Worm (Caenorhabditis elegans) whole organism, L4 larva: ENCODE data around the gene K10D11.2.

Experiments used
- F10B5.3 ChIP-seq: sonication (generic microtip); optimal IDR thresholded peaks from 2 replicates; lab custom pipeline; 2016; ENCODE audit warnings: mild to moderate bottlenecking, missing genetic modification characterization, missing compliant biosample characterization
- F26F4.8 ChIP-seq: fragments of 200-800 bp; sonication (Bioruptor generic); conservative IDR thresholded peaks from 2 replicates; pipeline ENCODE4 v1.3.6; 2022; ENCODE audit warnings: missing genetic modification characterization, missing compliant biosample characterization
- Y105C5A.15 ChIP-seq: fragments of 200-800 bp; sonication (Bioruptor generic); IDR thresholded peaks from 2 replicates; pipeline ENCODE4 v1.3.6; 2022; ENCODE audit warnings: missing genetic modification characterization, missing compliant biosample characterization
- Y48G9A.11 ChIP-seq: fragments of 200-800 bp; sonication (Bioruptor generic); IDR thresholded peaks from 2 replicates; pipeline ENCODE4 v1.3.6; 2022; ENCODE audit warnings: missing genetic modification reagents, missing genetic modification characterization, missing compliant biosample characterization
- Y5F2A.4 ChIP-seq: fragments of 200-800 bp; sonication (Bioruptor generic); optimal IDR thresholded peaks from 2 replicates; lab custom pipeline; 2018; ENCODE audit warnings: mild to moderate bottlenecking, missing genetic modification characterization, missing compliant biosample characterization
- Y75B8A.6 ChIP-seq: fragments of 200-800 bp; sonication (Bioruptor generic); IDR thresholded peaks from 2 replicates; pipeline ENCODE4 v1.3.6; 2022; ENCODE audit warnings: missing genetic modification reagents, missing genetic modification characterization, missing compliant biosample characterization
- ZK337.2 ChIP-seq: fragments of 200-800 bp; sonication (Bioruptor generic); IDR thresholded peaks from 2 replicates; pipeline ENCODE4 v1.3.6; 2022; ENCODE audit warnings: missing genetic modification reagents, missing genetic modification characterization, missing compliant biosample characterization
- ZK546.5 ChIP-seq, 2 experiments: sonication (generic microtip); optimal IDR thresholded peaks; 2 replicates each; lab custom pipeline; 2017; ENCODE audit warnings: missing biosample characterization in 2 of 2, missing genetic modification characterization in 2 of 2
- aha-1 ChIP-seq: fragments of 150-350 bp; peaks from one replicate; lab custom pipeline; 2014; ENCODE audit warnings: missing biosample characterization, missing genetic modification characterization
- arid-1 ChIP-seq: fragments of 200-800 bp; sonication (Bioruptor generic); conservative IDR thresholded peaks from 2 replicates; pipeline ENCODE4 v1.3.6; 2022; ENCODE audit warnings: missing genetic modification reagents, missing genetic modification characterization, missing compliant biosample characterization
- ceh-28 ChIP-seq: fragments of 150-350 bp; optimal IDR thresholded peaks from 2 replicates; lab custom pipeline; 2014; ENCODE audit warnings: missing biosample characterization, missing genetic modification reagents, missing genetic modification characterization
- ceh-32 ChIP-seq: sonication (generic microtip); optimal IDR thresholded peaks from 2 replicates; lab custom pipeline; 2016; ENCODE audit warnings: mild to moderate bottlenecking, missing genetic modification characterization, missing compliant biosample characterization; ENCODE audit not compliant: poor library complexity
- ceh-44 ChIP-seq: fragments of 200-800 bp; sonication (Bioruptor generic); IDR thresholded peaks from 2 replicates; pipeline ENCODE4 v1.3.6; 2022; ENCODE audit warnings: missing genetic modification reagents, missing genetic modification characterization, missing compliant biosample characterization
- ceh-82 ChIP-seq: sonication (generic microtip); optimal IDR thresholded peaks from 2 replicates; lab custom pipeline; 2017; ENCODE audit warnings: missing biosample characterization, missing genetic modification characterization
- ctbp-1 ChIP-seq: fragments of 200-800 bp; sonication (Bioruptor generic); IDR thresholded peaks from 2 replicates; pipeline ENCODE4 v1.3.6; 2022; ENCODE audit warnings: missing genetic modification reagents, missing genetic modification characterization, missing compliant biosample characterization
- daf-12 ChIP-seq: fragments of 150-350 bp; optimal IDR thresholded peaks from 2 replicates; lab custom pipeline; 2014; ENCODE audit warnings: missing biosample characterization, missing genetic modification reagents, missing genetic modification characterization
- daf-16 ChIP-seq, 3 experiments: sonication (generic microtip); optimal IDR thresholded peaks; 2 replicates each; lab custom pipeline; 2016 to 2017; ENCODE audit warnings: missing genetic modification characterization in 3 of 3, missing genetic modification reagents in 3 of 3, mild to moderate bottlenecking in 2 of 3, missing compliant biosample characterization in 2 of 3, missing biosample characterization in 1 of 3, moderate library complexity in 1 of 3
- daf-8 ChIP-seq: fragments of 200-800 bp; sonication (Bioruptor generic); IDR thresholded peaks from 2 replicates; pipeline ENCODE4 v1.3.6; 2022; ENCODE audit warnings: missing genetic modification characterization, missing compliant biosample characterization
- dmd-6 ChIP-seq: fragments of 200-800 bp; sonication (Bioruptor generic); IDR thresholded peaks from 2 replicates; pipeline ENCODE4 v1.3.6; 2022; ENCODE audit warnings: missing genetic modification reagents, missing genetic modification characterization, missing compliant biosample characterization
- egl-43 ChIP-seq: fragments of 200-800 bp; sonication (Bioruptor generic); IDR thresholded peaks from 2 replicates; pipeline ENCODE4 v1.3.6; 2022; ENCODE audit warnings: missing genetic modification reagents, missing genetic modification characterization, missing compliant biosample characterization
- fkh-10 ChIP-seq: fragments of 150-350 bp; optimal IDR thresholded peaks from 2 replicates; lab custom pipeline; 2014; ENCODE audit warnings: missing biosample characterization, missing genetic modification reagents, missing genetic modification characterization
- fos-1 ChIP-seq: fragments of 150-350 bp; optimal IDR thresholded peaks from 2 replicates; lab custom pipeline; 2014; ENCODE audit warnings: missing biosample characterization, missing genetic modification characterization
- hif-1 ChIP-seq, 2 experiments: sonication (generic microtip); optimal IDR thresholded peaks; 2 replicates each; lab custom pipeline; 2016 to 2017; ENCODE audit warnings: missing compliant biosample characterization in 2 of 2, missing genetic modification characterization in 2 of 2, missing genetic modification reagents in 2 of 2, missing genotype in 2 of 2, mild to moderate bottlenecking in 1 of 2
- hlh-11 ChIP-seq: fragments of 200-800 bp; sonication (Bioruptor generic); optimal IDR thresholded peaks from 2 replicates; lab custom pipeline; 2018; ENCODE audit warnings: mild to moderate bottlenecking, missing genetic modification characterization, missing compliant biosample characterization
- jun-1 ChIP-seq: fragments of 150-350 bp; optimal IDR thresholded peaks from 2 replicates; lab custom pipeline; 2014; ENCODE audit warnings: missing biosample characterization, missing genetic modification reagents, missing genetic modification characterization
- lin-39 ChIP-seq: fragments of 150-350 bp; optimal IDR thresholded peaks from 2 replicates; lab custom pipeline; 2014; ENCODE audit warnings: missing biosample characterization, missing genetic modification reagents, missing genetic modification characterization
- lsy-2 ChIP-seq, 2 experiments: fragments of 150-350 bp in 1 of 2; sonication (generic microtip) in 1 of 2; optimal IDR thresholded peaks; 2 replicates each; lab custom pipeline; 2014 to 2017; ENCODE audit warnings: missing biosample characterization in 2 of 2, missing genetic modification characterization in 2 of 2
- madf-5 ChIP-seq, 2 experiments: fragments of 200-800 bp; sonication (Bioruptor generic); IDR thresholded peaks; 2 replicates each; pipeline ENCODE4 v1.3.6; 2022; ENCODE audit warnings: missing compliant biosample characterization in 2 of 2, missing genetic modification characterization in 2 of 2
- mdl-1 ChIP-seq, 2 experiments: fragments of 150-350 bp in 1 of 2; sonication (generic microtip) in 1 of 2; optimal IDR thresholded peaks; 2 replicates each; lab custom pipeline; 2014 to 2017; ENCODE audit warnings: missing biosample characterization in 2 of 2, missing genetic modification characterization in 2 of 2
- mdt-29 ChIP-seq: fragments of 200-800 bp; sonication (Bioruptor generic); IDR thresholded peaks from 2 replicates; pipeline ENCODE4 v1.3.6; 2022; ENCODE audit warnings: missing genetic modification reagents, missing genetic modification characterization, missing compliant biosample characterization
- nhr-10 ChIP-seq: fragments of 150-350 bp; optimal IDR thresholded peaks from 2 replicates; lab custom pipeline; 2014; ENCODE audit warnings: missing biosample characterization, missing genetic modification characterization
- nhr-102 ChIP-seq: sonication (generic microtip); optimal IDR thresholded peaks from 2 replicates; lab custom pipeline; 2016; ENCODE audit warnings: mild to moderate bottlenecking, missing genetic modification characterization, moderate library complexity, missing compliant biosample characterization
- nhr-11 ChIP-seq: fragments of 150-350 bp; optimal IDR thresholded peaks from 2 replicates; lab custom pipeline; 2014; ENCODE audit warnings: missing biosample characterization, missing genetic modification characterization
- nhr-25 ChIP-seq: sonication (generic microtip); optimal IDR thresholded peaks from 2 replicates; lab custom pipeline; 2017; ENCODE audit warnings: missing genetic modification characterization, mild to moderate bottlenecking, missing compliant biosample characterization, antibody characterized with exemption, moderate library complexity, borderline replicate concordance; ENCODE audit not compliant: insufficient read depth
- nhr-28 ChIP-seq: fragments of 150-350 bp; optimal IDR thresholded peaks from 2 replicates; lab custom pipeline; 2014; ENCODE audit warnings: missing biosample characterization, missing genetic modification characterization
- nhr-42 ChIP-seq: fragments of 200-800 bp; sonication (Bioruptor generic); IDR thresholded peaks from 2 replicates; pipeline ENCODE4 v1.3.6; 2022; ENCODE audit warnings: missing genetic modification characterization, missing compliant biosample characterization
- nhr-48 ChIP-seq: sonication (generic microtip); optimal IDR thresholded peaks from 2 replicates; lab custom pipeline; 2016; ENCODE audit warnings: mild to moderate bottlenecking, missing genetic modification characterization, missing compliant biosample characterization
- nhr-76 ChIP-seq: fragments of 150-350 bp; optimal IDR thresholded peaks from 2 replicates; lab custom pipeline; 2014; ENCODE audit warnings: missing biosample characterization, missing genetic modification characterization
- nhr-77 ChIP-seq: fragments of 150-350 bp; optimal IDR thresholded peaks from 2 replicates; lab custom pipeline; 2014; ENCODE audit warnings: missing biosample characterization, missing genetic modification characterization
- pha-4 ChIP-seq, 2 experiments: fragments of 150-350 bp in 1 of 2; fragments of 200-800 bp in 1 of 2; sonication (Bioruptor generic) in 1 of 2; IDR thresholded peaks in 1 of 2; optimal IDR thresholded peaks in 1 of 2; 2 replicates each; pipeline versions ENCODE4 v1.3.6 to Lab custom; 2014 to 2022; ENCODE audit warnings: missing genetic modification characterization in 2 of 2, missing genetic modification reagents in 2 of 2, missing biosample characterization in 1 of 2, missing compliant biosample characterization in 1 of 2
- php-3 ChIP-seq: fragments of 200-800 bp; sonication (Bioruptor generic); IDR thresholded peaks from 2 replicates; pipeline ENCODE4 v1.3.6; 2022; ENCODE audit warnings: missing genetic modification reagents, missing genetic modification characterization, missing compliant biosample characterization
- pqm-1 ChIP-seq: sonication (generic microtip); optimal IDR thresholded peaks from 2 replicates; lab custom pipeline; 2017; ENCODE audit warnings: missing biosample characterization, missing genetic modification characterization
- saeg-2 ChIP-seq: fragments of 200-800 bp; sonication (Bioruptor generic); IDR thresholded peaks from 2 replicates; pipeline ENCODE4 v1.3.6; 2022; ENCODE audit warnings: missing genetic modification reagents, missing genetic modification characterization, missing compliant biosample characterization
- set-16 ChIP-seq: fragments of 200-800 bp; sonication (Bioruptor generic); IDR thresholded peaks from 2 replicates; pipeline ENCODE4 v1.3.6; 2022; ENCODE audit warnings: missing genetic modification reagents, missing genetic modification characterization, missing compliant biosample characterization
- spr-1 ChIP-seq: sonication (generic microtip); optimal IDR thresholded peaks from 2 replicates; lab custom pipeline; 2016; ENCODE audit warnings: mild to moderate bottlenecking, missing genetic modification characterization, missing compliant biosample characterization
- vab-7 ChIP-seq: fragments of 200-800 bp; sonication (Bioruptor generic); IDR thresholded peaks from 2 replicates; pipeline ENCODE4 v1.3.6; 2022; ENCODE audit warnings: missing genetic modification reagents, missing genetic modification characterization, missing compliant biosample characterization
- zag-1 ChIP-seq: fragments of 150-350 bp; optimal IDR thresholded peaks from 2 replicates; lab custom pipeline; 2014; ENCODE audit warnings: missing biosample characterization, missing genetic modification characterization
- zfp-3 ChIP-seq: fragments of 200-800 bp; sonication (Bioruptor generic); conservative IDR thresholded peaks from 2 replicates; pipeline ENCODE4 v1.3.6; 2022; ENCODE audit warnings: missing genetic modification reagents, missing genetic modification characterization, missing compliant biosample characterization
- zip-11 ChIP-seq: fragments of 200-800 bp; sonication (Bioruptor generic); IDR thresholded peaks from 2 replicates; pipeline ENCODE4 v1.3.6; 2022; ENCODE audit warnings: missing genetic modification characterization, missing compliant biosample characterization

Gene K10D11.2

ce11 chrIV:12978307-12979036, at the start of gene K10D11.2:
K10D11.2 (plus strand) TSS chrIV:12978986.
- no peak for TF ChIP-seq spr-1 (tag; lab: Kevin White, UChicago)
- no peak for TF ChIP-seq jun-1 (tag; lab: Kevin White, UChicago)
- TF ChIP-seq nhr-102 (tag; lab: Kevin White, UChicago): no peak
- TF ChIP-seq nhr-48 (tag; lab: Kevin White, UChicago): no peak
- no peak for TF ChIP-seq lsy-2 (tag; optimal IDR thresholded peaks at IDR 0.05; lab: Kevin White, UChicago)
- no peak for TF ChIP-seq F26F4.8 (GFP tag; lab: Robert Waterston, UW)
- TF ChIP-seq nhr-42 (GFP tag; lab: Robert Waterston, UW): no peak
- no peak for TF ChIP-seq egl-43 (GFP tag; lab: Robert Waterston, UW)
- no peak for TF ChIP-seq daf-12 (tag; lab: Kevin White, UChicago)
- TF ChIP-seq daf-8 (GFP tag; lab: Robert Waterston, UW): no peak
- TF ChIP-seq mdl-1 (tag; optimal IDR thresholded peaks at IDR 0.05; lab: Kevin White, UChicago): no peak
- no peak for TF ChIP-seq Y105C5A.15 (GFP tag; lab: Robert Waterston, UW)
- TF ChIP-seq hif-1 (tag; optimal IDR thresholded peaks at IDR 0.05; lab: Kevin White, UChicago): no peak
- TF ChIP-seq nhr-77: no peak
- no peak for TF ChIP-seq madf-5 (GFP tag; IDR thresholded peaks at IDR 0.05; lab: Robert Waterston, UW)
- no peak for TF ChIP-seq zfp-3
- no peak for TF ChIP-seq F10B5.3
- TF ChIP-seq nhr-76 (tag; lab: Kevin White, UChicago): no peak
- no peak for TF ChIP-seq fkh-10
- TF ChIP-seq ctbp-1 (GFP tag; lab: Robert Waterston, UW): no peak
- TF ChIP-seq nhr-25 (tag; lab: Kevin White, UChicago): no peak
- TF ChIP-seq php-3 (GFP tag; lab: Robert Waterston, UW): peak; percentile 34; the same call in 1 of the 2 replicates
- TF ChIP-seq ceh-44: no peak
- TF ChIP-seq nhr-11 (tag; lab: Kevin White, UChicago): no peak
- peak; percentile 42 for TF ChIP-seq nhr-28 (tag; lab: Kevin White, UChicago)
- no peak for TF ChIP-seq ZK337.2 (GFP tag; lab: Robert Waterston, UW)
- TF ChIP-seq mdt-29: no peak
- TF ChIP-seq Y5F2A.4 (GFP tag; lab: Kevin White, UChicago): no peak
- peak; percentile 87 for TF ChIP-seq dmd-6
- no peak for TF ChIP-seq ceh-32 (tag; lab: Kevin White, UChicago)
- TF ChIP-seq ceh-82: no peak
- no peak for TF ChIP-seq lin-39
- no peak for TF ChIP-seq vab-7
- TF ChIP-seq arid-1 (GFP tag; lab: Robert Waterston, UW): no peak
- no peak for TF ChIP-seq daf-16 (GFP tag; optimal IDR thresholded peaks at IDR 0.05; lab: Kevin White, UChicago)
- TF ChIP-seq daf-16 (tag; optimal IDR thresholded peaks at IDR 0.05; lab: Kevin White, UChicago): peak; percentile 38
- TF ChIP-seq hlh-11 (tag; lab: Kevin White, UChicago): peak; percentile 7
- no peak for TF ChIP-seq saeg-2 (GFP tag; lab: Robert Waterston, UW)
- TF ChIP-seq Y75B8A.6 (GFP tag; lab: Robert Waterston, UW): no peak
- TF ChIP-seq pqm-1 (tag; lab: Kevin White, UChicago): peak; percentile 3
- TF ChIP-seq pha-4 (GFP tag; IDR thresholded peaks at IDR 0.05; lab: Robert Waterston, UW): no peak
- no peak for TF ChIP-seq pha-4 (tag; optimal IDR thresholded peaks at IDR 0.05; lab: Kevin White, UChicago)
- TF ChIP-seq set-16 (GFP tag; lab: Robert Waterston, UW): no peak
- TF ChIP-seq Y48G9A.11: no peak
- TF ChIP-seq ZK546.5 (tag; optimal IDR thresholded peaks at IDR 0.05; lab: Kevin White, UChicago): no peak
- no peak for TF ChIP-seq zip-11 (GFP tag; lab: Robert Waterston, UW)
- TF ChIP-seq nhr-10: no peak
- TF ChIP-seq fos-1 (tag; lab: Kevin White, UChicago): no peak
- no peak for TF ChIP-seq ceh-28 (tag; lab: Kevin White, UChicago)
- TF ChIP-seq zag-1 (tag; lab: Kevin White, UChicago): no peak
- no peak for TF ChIP-seq aha-1 (tag; lab: Kevin White, UChicago)
